Worm (Caenorhabditis elegans) whole organism, midembryonic: ENCODE results near the gene cpsf-4.

Experiments
- cog-1 ChIP-seq: sonication (generic microtip); optimal IDR thresholded peaks from 2 replicates; lab custom pipeline; 2016; ENCODE audit warnings: missing genetic modification characterization, missing compliant biosample characterization
- flt-1 ChIP-seq: fragments of 200-800 bp; sonication (Bioruptor generic); IDR thresholded peaks from 2 replicates; pipeline ENCODE4 v1.3.6; 2022; ENCODE audit warnings: missing genetic modification characterization, missing compliant biosample characterization
- klf-2 ChIP-seq: fragments of 200-800 bp; sonication (Bioruptor generic); conservative IDR thresholded peaks from 2 replicates; pipeline ENCODE4 v1.3.6; 2022; ENCODE audit warnings: missing genetic modification reagents, missing genetic modification characterization, missing compliant biosample characterization
- tab-1 ChIP-seq: fragments of 200-800 bp; sonication (Bioruptor generic); IDR thresholded peaks from 2 replicates; pipeline ENCODE4 v1.3.6; 2022; ENCODE audit warnings: missing genetic modification characterization, missing compliant biosample characterization
- ztf-23 ChIP-seq: fragments of 200-800 bp; sonication (Bioruptor generic); IDR thresholded peaks from 2 replicates; pipeline ENCODE4 v1.3.6; 2022; ENCODE audit warnings: missing genetic modification reagents, missing genetic modification characterization, missing compliant biosample characterization

- TF ChIP-seq klf-2 (GFP tag; lab: Robert Waterston, UW) (no peak), cog-1 (tag; lab: Kevin White, UChicago) (no peak), tab-1 (GFP tag; lab: Robert Waterston, UW) (no peak), ztf-23 (GFP tag; lab: Robert Waterston, UW) (no peak), flt-1 (GFP tag; lab: Robert Waterston, UW) (no peak)
Observed at ce11 chrIV:12051049-12051792, 42.0 kb downstream of the cpsf-4 start, which contains the start of the genes bre-5 and spt-5.
